Fruit fly (Drosophila melanogaster) whole organism, embryonic: Measurements from ENCODE around the gene CG6094.

ENCODE experiments used
- Antp ChIP-seq: fragments of 200-800 bp; sonication (Bioruptor generic); optimal IDR thresholded peaks from 3 replicates; lab custom pipeline; 2016; ENCODE audit warnings: missing biosample characterization, missing genetic modification characterization
- CG10565 ChIP-seq: fragments of 200-800 bp; sonication (Bioruptor generic); optimal IDR thresholded peaks from 3 replicates; lab custom pipeline; 2016; ENCODE audit warnings: missing biosample characterization, mild to moderate bottlenecking, missing genetic modification characterization
- CG10959 ChIP-seq: fragments of 200-800 bp; sonication (Bioruptor generic); IDR thresholded peaks from 2 replicates; pipeline ENCODE4 v1.3.6; 2022; ENCODE audit warnings: missing biosample characterization, missing genetic modification characterization
- CG11456 ChIP-seq: fragments of 200-800 bp; sonication (Bioruptor generic); IDR thresholded peaks from 3 replicates; pipeline ENCODE4 v1.3.6; 2022; ENCODE audit warnings: missing biosample characterization, missing genetic modification characterization
- CG12104 ChIP-seq: fragments of 200-800 bp; sonication (Bioruptor generic); optimal IDR thresholded peaks from 3 replicates; lab custom pipeline; 2016; ENCODE audit warnings: missing biosample characterization, missing genetic modification characterization
- CG12219 ChIP-seq: fragments of 200-800 bp; sonication (Bioruptor generic); optimal IDR thresholded peaks from 3 replicates; lab custom pipeline; 2018; ENCODE audit warnings: missing biosample characterization, mild to moderate bottlenecking, missing genetic modification characterization
- CG12659 ChIP-seq: fragments of 200-800 bp; sonication (Bioruptor generic); optimal IDR thresholded peaks from 3 replicates; lab custom pipeline; 2017; ENCODE audit warnings: mild to moderate bottlenecking, missing biosample characterization, missing genetic modification reagents, missing genetic modification characterization
- CG12769 ChIP-seq: fragments of 200-800 bp; sonication (Bioruptor generic); optimal IDR thresholded peaks from 2 replicates; lab custom pipeline; 2019; ENCODE audit warnings: missing biosample characterization, mild to moderate bottlenecking, missing genetic modification characterization, moderate library complexity
- CG14667 ChIP-seq: fragments of 200-800 bp; sonication (Bioruptor generic); IDR thresholded peaks from 2 replicates; pipeline ENCODE4 v1.3.6; 2022; ENCODE audit warnings: missing biosample characterization, missing genetic modification characterization
- CG17359 ChIP-seq: fragments of 200-800 bp; sonication (Bioruptor generic); optimal IDR thresholded peaks from 3 replicates; lab custom pipeline; 2018; ENCODE audit warnings: missing biosample characterization, mild to moderate bottlenecking, missing genetic modification characterization, moderate library complexity
- CG17361 ChIP-seq: fragments of 200-800 bp; sonication (Bioruptor generic); IDR thresholded peaks from 3 replicates; pipeline ENCODE4 v1.3.6; 2022; ENCODE audit warnings: missing biosample characterization, missing genetic modification characterization
- CG18262 ChIP-seq: fragments of 200-800 bp; optimal IDR thresholded peaks from 3 replicates; lab custom pipeline; 2019; ENCODE audit warnings: missing biosample characterization, mild to moderate bottlenecking, missing genetic modification characterization, moderate library complexity
- CG18599 ChIP-seq: fragments of 200-800 bp; sonication (Bioruptor generic); optimal IDR thresholded peaks from 3 replicates; lab custom pipeline; 2017; ENCODE audit warnings: missing biosample characterization, missing genetic modification characterization, mild to moderate bottlenecking, moderate library complexity, missing genetic modification reagents
- CG18764 ChIP-seq: fragments of 200-800 bp; sonication (Bioruptor generic); optimal IDR thresholded peaks from 3 replicates; lab custom pipeline; 2016; ENCODE audit warnings: missing biosample characterization, missing genetic modification characterization
- CG2120 ChIP-seq: fragments of 200-800 bp; sonication (Bioruptor generic); optimal IDR thresholded peaks from 3 replicates; lab custom pipeline; 2016; ENCODE audit warnings: missing biosample characterization, missing genetic modification characterization
- CG2712 ChIP-seq: fragments of 200-800 bp; optimal IDR thresholded peaks from 3 replicates; lab custom pipeline; 2019; ENCODE audit warnings: missing biosample characterization, mild to moderate bottlenecking, missing genetic modification characterization, moderate library complexity
- CG31388 ChIP-seq: fragments of 200-800 bp; sonication (Bioruptor generic); optimal IDR thresholded peaks from 2 replicates; lab custom pipeline; 2016; ENCODE audit warnings: missing biosample characterization, missing genetic modification characterization
- CG32532 ChIP-seq: fragments of 200-800 bp; sonication (Bioruptor generic); IDR thresholded peaks from 2 replicates; pipeline ENCODE4 v1.3.6; 2022; ENCODE audit warnings: missing biosample characterization, missing genetic modification characterization
- CG4360 ChIP-seq: fragments of 200-800 bp; sonication (Bioruptor generic); IDR thresholded peaks from 2 replicates; pipeline ENCODE4 v1.3.6; 2022; ENCODE audit warnings: missing biosample characterization, missing genetic modification characterization
- CG6254 ChIP-seq: fragments of 200-800 bp; sonication (Bioruptor generic); optimal IDR thresholded peaks from 3 replicates; lab custom pipeline; 2017; ENCODE audit warnings: mild to moderate bottlenecking, missing biosample characterization, missing genetic modification reagents, missing genetic modification characterization
- CG6791 ChIP-seq: fragments of 200-800 bp; sonication (Bioruptor generic); IDR thresholded peaks from 3 replicates; pipeline ENCODE4 v1.3.6; 2022; ENCODE audit warnings: missing biosample characterization, missing genetic modification characterization; ENCODE audit not compliant: partially characterized antibody
- CG7271 ChIP-seq: fragments of 200-800 bp; sonication (Bioruptor generic); optimal IDR thresholded peaks from 2 replicates; lab custom pipeline; 2018; ENCODE audit warnings: missing biosample characterization, mild to moderate bottlenecking, missing genetic modification characterization, moderate library complexity
- CG7372 ChIP-seq: fragments of 200-800 bp; sonication (Bioruptor generic); IDR thresholded peaks from 2 replicates; pipeline ENCODE4 v1.3.6; 2022; ENCODE audit warnings: missing biosample characterization, missing genetic modification characterization
- CG7987 ChIP-seq: fragments of 200-800 bp; sonication (Bioruptor generic); optimal IDR thresholded peaks from 2 replicates; lab custom pipeline; 2018; ENCODE audit warnings: missing biosample characterization, mild to moderate bottlenecking, missing genetic modification characterization, moderate library complexity
- CG8388 ChIP-seq: fragments of 200-800 bp; sonication (Bioruptor generic); optimal IDR thresholded peaks from 2 replicates; lab custom pipeline; 2019; ENCODE audit warnings: missing biosample characterization, mild to moderate bottlenecking, missing genetic modification characterization, moderate library complexity
- CG8478 ChIP-seq: fragments of >200 bp; optimal IDR thresholded peaks from 2 replicates; lab custom pipeline; 2018
- CG8765 ChIP-seq: fragments of 200-800 bp; sonication (Bioruptor generic); IDR thresholded peaks from 2 replicates; pipeline ENCODE4 v1.3.6; 2022; ENCODE audit warnings: missing biosample characterization, missing genetic modification characterization
- CG9876 ChIP-seq: fragments of 200-800 bp; sonication (Bioruptor generic); optimal IDR thresholded peaks from 2 replicates; lab custom pipeline; 2016; ENCODE audit warnings: missing biosample characterization, missing genetic modification characterization
- Chrac-16 ChIP-seq: fragments of 200-800 bp; sonication (Bioruptor generic); optimal IDR thresholded peaks from 3 replicates; lab custom pipeline; 2016; ENCODE audit warnings: missing biosample characterization, missing genetic modification characterization
- CrebB ChIP-seq: fragments of 200-800 bp; sonication (Bioruptor generic); optimal IDR thresholded peaks from 3 replicates; lab custom pipeline; 2018; ENCODE audit warnings: missing biosample characterization, mild to moderate bottlenecking, missing genetic modification characterization
- Dek ChIP-seq: fragments of 200-800 bp; sonication (Bioruptor generic); optimal IDR thresholded peaks from 3 replicates; lab custom pipeline; 2019; ENCODE audit warnings: missing biosample characterization, mild to moderate bottlenecking, missing genetic modification characterization, moderate library complexity
- Dip2 ChIP-seq: fragments of 200-800 bp; sonication (Bioruptor generic); IDR thresholded peaks from 2 replicates; pipeline ENCODE4 v1.3.6; 2022; ENCODE audit warnings: missing biosample characterization, missing genetic modification characterization
- Fer1 ChIP-seq: fragments of 200-800 bp; sonication (Bioruptor generic); optimal IDR thresholded peaks from 2 replicates; lab custom pipeline; 2017; ENCODE audit warnings: missing biosample characterization, mild to moderate bottlenecking, missing genetic modification characterization
- Fer3 ChIP-seq: fragments of 200-800 bp; sonication (Bioruptor generic); optimal IDR thresholded peaks from 2 replicates; lab custom pipeline; 2018; ENCODE audit warnings: missing biosample characterization, mild to moderate bottlenecking, missing genetic modification characterization, moderate library complexity
- Hr39 ChIP-seq: fragments of >200 bp; optimal IDR thresholded peaks from 2 replicates; lab custom pipeline; 2017
- Sry-β ChIP-seq: fragments of 200-800 bp; sonication (Bioruptor generic); optimal IDR thresholded peaks from 2 replicates; lab custom pipeline; 2018; ENCODE audit warnings: missing biosample characterization, mild to moderate bottlenecking, missing genetic modification characterization, moderate library complexity
- Xbp1 ChIP-seq: fragments of 200-800 bp; sonication (Bioruptor generic); optimal IDR thresholded peaks from 3 replicates; lab custom pipeline; 2016; ENCODE audit warnings: missing biosample characterization, mild to moderate bottlenecking, missing genetic modification characterization
- abd-A ChIP-seq: fragments of 200-800 bp; sonication (Bioruptor generic); optimal IDR thresholded peaks from 3 replicates; lab custom pipeline; 2019; ENCODE audit warnings: missing biosample characterization, mild to moderate bottlenecking, missing genetic modification characterization, moderate library complexity
- ash1 ChIP-seq: fragments of 200-800 bp; sonication (Bioruptor generic); optimal IDR thresholded peaks from 2 replicates; lab custom pipeline; 2018; ENCODE audit warnings: missing biosample characterization, mild to moderate bottlenecking, missing genetic modification characterization
- crol ChIP-seq: fragments of 200-800 bp; sonication (Bioruptor generic); IDR thresholded peaks from 2 replicates; pipeline ENCODE4 v1.3.6; 2022; ENCODE audit warnings: missing biosample characterization, missing genetic modification characterization
- ftz-f1 ChIP-seq: fragments of 200-800 bp; sonication (Bioruptor generic); optimal IDR thresholded peaks from 2 replicates; lab custom pipeline; 2016; ENCODE audit warnings: missing biosample characterization, missing genetic modification characterization
- gce ChIP-seq: fragments of 200-800 bp; sonication (Bioruptor generic); IDR thresholded peaks from 3 replicates; pipeline ENCODE4 v1.3.6; 2022; ENCODE audit warnings: missing biosample characterization, missing genetic modification characterization
- gcm ChIP-seq: fragments of 200-800 bp; sonication (Bioruptor generic); optimal IDR thresholded peaks from 2 replicates; lab custom pipeline; 2019; ENCODE audit warnings: missing biosample characterization, mild to moderate bottlenecking, missing genetic modification characterization, moderate library complexity
- her ChIP-seq: fragments of 200-800 bp; sonication (Bioruptor generic); optimal IDR thresholded peaks from 2 replicates; lab custom pipeline; 2016; ENCODE audit warnings: missing biosample characterization, missing genetic modification characterization
- jumu ChIP-seq: fragments of 200-800 bp; sonication (Bioruptor generic); optimal IDR thresholded peaks from 3 replicates; lab custom pipeline; 2016; ENCODE audit warnings: missing biosample characterization, missing genetic modification characterization
- odd ChIP-seq: fragments of 200-800 bp; sonication (Bioruptor generic); optimal IDR thresholded peaks from 2 replicates; lab custom pipeline; 2017; ENCODE audit warnings: missing biosample characterization, mild to moderate bottlenecking, missing genetic modification characterization
- pnt ChIP-seq: fragments of 200-800 bp; sonication (Bioruptor generic); optimal IDR thresholded peaks from 3 replicates; lab custom pipeline; 2016; ENCODE audit warnings: missing biosample characterization, missing genetic modification characterization
- salm ChIP-seq: fragments of 200-800 bp; sonication (Bioruptor generic); optimal IDR thresholded peaks from 2 replicates; lab custom pipeline; 2018; ENCODE audit warnings: missing biosample characterization, mild to moderate bottlenecking, missing genetic modification characterization
- ssp ChIP-seq: fragments of 200-800 bp; sonication (Bioruptor generic); IDR thresholded peaks from 2 replicates; pipeline ENCODE4 v1.3.6; 2022; ENCODE audit warnings: missing biosample characterization, missing genetic modification characterization
- tup ChIP-seq: fragments of 200-800 bp; sonication (Bioruptor generic); optimal IDR thresholded peaks from 2 replicates; lab custom pipeline; 2016; ENCODE audit warnings: missing biosample characterization, mild to moderate bottlenecking, missing genetic modification characterization, moderate library complexity
- usp ChIP-seq: fragments of >200 bp; optimal IDR thresholded peaks from 2 replicates; lab custom pipeline; 2017; ENCODE audit warnings: missing biosample characterization, missing genetic modification characterization
- zfh1 ChIP-seq: fragments of 200-800 bp; sonication (Bioruptor generic); IDR thresholded peaks from 3 replicates; pipeline ENCODE4 v1.3.6; 2022; ENCODE audit warnings: missing biosample characterization, missing genetic modification characterization

The CG6094 gene

dm6 chr2L:10468388-10468787, 38.5 kb upstream of the CG6094 start (continued):
- no peak for TF ChIP-seq Dek
- TF ChIP-seq tup (GFP tag; lab: Kevin White, UChicago) = no peak
- TF ChIP-seq gce (GFP tag; lab: Robert Waterston, UW) = peak; percentile 45; the same call in 1 of the 3 replicates
- peak; percentile 47 for TF ChIP-seq CG18599 (GFP tag; lab: Kevin White, UChicago)
- peak; percentile 29; the same call in 1 of the 2 replicates for TF ChIP-seq ssp (GFP tag; lab: Robert Waterston, UW)
- TF ChIP-seq CG17359 = peak; percentile 67
- TF ChIP-seq usp (GFP tag; lab: Kevin White, UChicago) = no peak
- TF ChIP-seq Dip2 (GFP tag; lab: Robert Waterston, UW) = no peak
- TF ChIP-seq Chrac-16 (GFP tag; lab: Kevin White, UChicago) = peak; percentile 25
- no peak; the same call in 1 of the 2 replicates for TF ChIP-seq CG14667 (GFP tag; lab: Robert Waterston, UW)
- peak; percentile 40 for TF ChIP-seq CG6254 (GFP tag; lab: Kevin White, UChicago)
- peak; percentile 36; the same call in 1 of the 3 replicates for TF ChIP-seq CG17361 (GFP tag; lab: Robert Waterston, UW)
- TF ChIP-seq CG8765 (GFP tag; lab: Robert Waterston, UW) = no peak
- peak; percentile 70 for TF ChIP-seq CG2712
- TF ChIP-seq Hr39 (lab: Kevin White, UChicago) = no peak
- peak; percentile 63 for TF ChIP-seq Fer1 (GFP tag; lab: Kevin White, UChicago)
- peak; percentile 82 for TF ChIP-seq CG32532 (GFP tag; lab: Robert Waterston, UW)
- TF ChIP-seq CG10959 (GFP tag; lab: Robert Waterston, UW) = no peak
- TF ChIP-seq jumu (GFP tag; lab: Kevin White, UChicago) = no peak
- no peak for TF ChIP-seq CG4360 (GFP tag; lab: Robert Waterston, UW)
- TF ChIP-seq CG7271 (tag; lab: Kevin White, UChicago) = no peak
- TF ChIP-seq CrebB (tag; lab: Kevin White, UChicago) = no peak
- peak; percentile 61 for TF ChIP-seq Xbp1 (GFP tag; lab: Kevin White, UChicago)
- TF ChIP-seq pnt (GFP tag; lab: Kevin White, UChicago) = peak; percentile 16
- peak; percentile 5 for TF ChIP-seq CG12659
- TF ChIP-seq her = peak; percentile 18
- TF ChIP-seq CG31388 (GFP tag; lab: Kevin White, UChicago) = no peak
- TF ChIP-seq gcm (GFP tag; lab: Kevin White, UChicago) = peak; percentile 2
- no peak for TF ChIP-seq CG18764 (GFP tag; lab: Kevin White, UChicago)
- no peak for TF ChIP-seq Sry-β
- peak; percentile 11 for TF ChIP-seq odd (GFP tag; lab: Kevin White, UChicago)

DNA sequence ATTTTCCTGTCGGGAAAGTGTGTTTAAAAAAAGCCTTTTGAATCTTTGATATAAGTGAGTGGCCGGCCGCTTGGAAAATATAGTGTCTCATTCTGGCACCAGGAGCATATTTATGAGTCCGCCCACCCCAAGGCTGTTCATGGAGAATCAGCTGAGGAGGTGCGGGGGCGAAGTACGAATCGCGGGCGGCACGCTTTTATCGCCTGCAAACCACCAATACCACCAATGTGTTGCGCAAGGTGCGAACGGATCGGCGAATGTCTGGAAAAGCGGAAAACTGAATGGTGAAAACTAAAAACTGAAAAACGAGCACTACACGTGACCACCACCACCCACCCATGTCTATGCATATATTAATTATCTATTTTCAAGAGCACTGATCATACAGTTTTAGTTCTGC, 37.9 kb upstream of the CG6094 start:
- TF ChIP-seq CG7271 (tag; lab: Kevin White, UChicago) (no peak), CG18262 (tag; lab: Kevin White, UChicago) (no peak), CG12769 (tag; lab: Kevin White, UChicago) (peak; percentile 76), CG9876 (GFP tag; lab: Kevin White, UChicago) (no peak), CG11456 (GFP tag; lab: Robert Waterston, UW) (no peak), Antp (GFP tag; lab: Kevin White, UChicago) (no peak), crol (GFP tag; lab: Robert Waterston, UW) (peak; percentile 65; the same call in 1 of the 2 replicates), CG12219 (GFP tag; lab: Kevin White, UChicago) (no peak), CG6791 (GFP tag; lab: Robert Waterston, UW) (no peak), CG12104 (GFP tag; lab: Kevin White, UChicago) (no peak), Fer3 (tag; lab: Kevin White, UChicago) (no peak), abd-A (tag; lab: Kevin White, UChicago) (peak; percentile 13), CG7987 (no peak), ash1 (no peak), zfh1 (GFP tag; lab: Robert Waterston, UW) (0 out of 3 replicates have a peak, but pooled peaks have one; percentile 18), CG10565 (GFP tag; lab: Kevin White, UChicago) (no peak), CG2120 (GFP tag; lab: Kevin White, UChicago) (no peak), CG8478 (lab: Kevin White, UChicago) (no peak), ftz-f1 (GFP tag; lab: Kevin White, UChicago) (peak; percentile 69), salm (tag; lab: Kevin White, UChicago) (no peak), CG8388 (GFP tag; lab: Kevin White, UChicago) (no peak), CG7372 (GFP tag; lab: Robert Waterston, UW) (no peak)
